Fruit fly (Drosophila melanogaster) whole organism, embryonic: ENCODE results near the gene CG32985.

Source experiments
- CG10654 ChIP-seq: fragments of 200-800 bp; sonication (Bioruptor generic); optimal IDR thresholded peaks from 2 replicates; lab custom pipeline; 2016; ENCODE audit warnings: missing biosample characterization, missing genetic modification characterization
- CG11398 ChIP-seq: fragments of 200-800 bp; sonication (Bioruptor generic); optimal IDR thresholded peaks from 2 replicates; lab custom pipeline; 2016; ENCODE audit warnings: missing biosample characterization, missing genetic modification characterization
- CG12155 ChIP-seq: fragments of 200-800 bp; sonication (Bioruptor generic); optimal IDR thresholded peaks from 3 replicates; lab custom pipeline; 2016; ENCODE audit warnings: missing biosample characterization, missing genetic modification characterization
- CG15073 ChIP-seq: fragments of 200-800 bp; sonication (Bioruptor generic); optimal IDR thresholded peaks from 2 replicates; lab custom pipeline; 2016; ENCODE audit warnings: missing biosample characterization, missing genetic modification characterization
- CG17186 ChIP-seq: fragments of 200-800 bp; sonication (Bioruptor generic); optimal IDR thresholded peaks from 3 replicates; lab custom pipeline; 2017; ENCODE audit warnings: missing biosample characterization, missing genetic modification reagents, missing genetic modification characterization
- CG18476 ChIP-seq: fragments of 200-800 bp; sonication (Bioruptor generic); optimal IDR thresholded peaks from 2 replicates; lab custom pipeline; 2016; ENCODE audit warnings: missing biosample characterization, mild to moderate bottlenecking, missing genetic modification characterization
- CG18599 ChIP-seq: fragments of 200-800 bp; sonication (Bioruptor generic); optimal IDR thresholded peaks from 3 replicates; lab custom pipeline; 2017; ENCODE audit warnings: missing biosample characterization, missing genetic modification characterization, mild to moderate bottlenecking, moderate library complexity, missing genetic modification reagents
- CG2678 ChIP-seq: fragments of 200-800 bp; sonication (Bioruptor generic); optimal IDR thresholded peaks from 3 replicates; lab custom pipeline; 2019; ENCODE audit warnings: missing biosample characterization, mild to moderate bottlenecking, missing genetic modification characterization, moderate library complexity
- CG2875 ChIP-seq: fragments of 200-800 bp; sonication (Bioruptor generic); optimal IDR thresholded peaks from 2 replicates; lab custom pipeline; 2017; ENCODE audit warnings: missing biosample characterization, mild to moderate bottlenecking, missing genetic modification characterization, missing genetic modification reagents
- CG31441 ChIP-seq: fragments of 200-800 bp; sonication (Bioruptor generic); IDR thresholded peaks from 2 replicates; pipeline ENCODE4 v1.3.6; 2022; ENCODE audit warnings: missing biosample characterization, missing genetic modification characterization
- CG3281 ChIP-seq: fragments of 200-800 bp; sonication (Bioruptor generic); optimal IDR thresholded peaks from 3 replicates; lab custom pipeline; 2017; ENCODE audit warnings: missing biosample characterization, mild to moderate bottlenecking, missing genetic modification characterization
- CG33213 ChIP-seq: fragments of 200-800 bp; sonication (Bioruptor generic); optimal IDR thresholded peaks from 3 replicates; lab custom pipeline; 2016; ENCODE audit warnings: missing biosample characterization, missing genetic modification characterization
- CG4730 ChIP-seq: fragments of 200-800 bp; sonication (Bioruptor generic); IDR thresholded peaks from 2 replicates; pipeline ENCODE4 v1.3.6; 2022; ENCODE audit warnings: missing biosample characterization, missing genetic modification characterization
- CG6254 ChIP-seq: fragments of 200-800 bp; sonication (Bioruptor generic); optimal IDR thresholded peaks from 3 replicates; lab custom pipeline; 2017; ENCODE audit warnings: mild to moderate bottlenecking, missing biosample characterization, missing genetic modification reagents, missing genetic modification characterization
- CG7745 ChIP-seq: fragments of 200-800 bp; sonication (Bioruptor generic); optimal IDR thresholded peaks from 2 replicates; lab custom pipeline; 2018; ENCODE audit warnings: missing biosample characterization, mild to moderate bottlenecking, missing genetic modification characterization, moderate library complexity
- CG7987 ChIP-seq: fragments of 200-800 bp; sonication (Bioruptor generic); optimal IDR thresholded peaks from 2 replicates; lab custom pipeline; 2018; ENCODE audit warnings: missing biosample characterization, mild to moderate bottlenecking, missing genetic modification characterization, moderate library complexity
- Ets65A ChIP-seq: fragments of 200-800 bp; sonication (Bioruptor generic); peaks from one replicate; lab custom pipeline; 2016; ENCODE audit warnings: missing biosample characterization, missing genetic modification characterization
- Ets97D ChIP-seq: fragments of 200-800 bp; sonication (Bioruptor generic); optimal IDR thresholded peaks from 3 replicates; lab custom pipeline; 2016; ENCODE audit warnings: missing biosample characterization, missing genetic modification characterization
- HHEX ChIP-seq: fragments of 200-800 bp; sonication (Bioruptor generic); optimal IDR thresholded peaks from 3 replicates; lab custom pipeline; 2017; ENCODE audit warnings: missing biosample characterization, mild to moderate bottlenecking, missing genetic modification characterization, missing genetic modification reagents
- Hr39 ChIP-seq: fragments of >200 bp; optimal IDR thresholded peaks from 2 replicates; lab custom pipeline; 2017
- MTF-1 ChIP-seq: fragments of 200-800 bp; sonication (Bioruptor generic); optimal IDR thresholded peaks from 2 replicates; lab custom pipeline; 2018; ENCODE audit warnings: missing biosample characterization, mild to moderate bottlenecking, missing genetic modification characterization, borderline replicate concordance
- Nf-YB ChIP-seq: fragments of 200-800 bp; sonication (Bioruptor generic); optimal IDR thresholded peaks from 3 replicates; lab custom pipeline; 2019; ENCODE audit warnings: missing biosample characterization, mild to moderate bottlenecking, missing genetic modification characterization, moderate library complexity
- ase ChIP-seq: fragments of 200-800 bp; sonication (Bioruptor generic); IDR thresholded peaks from 3 replicates; pipeline ENCODE4 v1.3.6; 2022; ENCODE audit warnings: missing biosample characterization, missing genetic modification characterization
- ato ChIP-seq: fragments of 200-800 bp; sonication (Bioruptor generic); IDR thresholded peaks from 2 replicates; pipeline ENCODE4 v1.3.6; 2022; ENCODE audit warnings: missing biosample characterization, missing genetic modification characterization; ENCODE audit not compliant: partially characterized antibody
- bigmax ChIP-seq: fragments of 200-800 bp; sonication (Bioruptor generic); optimal IDR thresholded peaks from 2 replicates; lab custom pipeline; 2018; ENCODE audit warnings: missing biosample characterization, mild to moderate bottlenecking, missing genetic modification characterization
- cad ChIP-seq: fragments of >200 bp; optimal IDR thresholded peaks from 2 replicates; lab custom pipeline; 2017; ENCODE audit warnings: missing biosample characterization, missing genetic modification characterization
- cato ChIP-seq: fragments of 200-800 bp; sonication (Bioruptor generic); optimal IDR thresholded peaks from 2 replicates; lab custom pipeline; 2016; ENCODE audit warnings: missing biosample characterization, missing genetic modification characterization, borderline replicate concordance
- danr ChIP-seq: fragments of 200-800 bp; sonication (Bioruptor generic); IDR thresholded peaks from 2 replicates; pipeline ENCODE4 v1.3.6; 2022; ENCODE audit warnings: missing biosample characterization, missing genetic modification characterization
- dmrt11E ChIP-seq: fragments of 200-800 bp; sonication (Bioruptor generic); optimal IDR thresholded peaks from 3 replicates; lab custom pipeline; 2018; ENCODE audit warnings: missing biosample characterization, mild to moderate bottlenecking, missing genetic modification characterization, moderate library complexity
- ems ChIP-seq: fragments of 200-800 bp; sonication (Bioruptor generic); optimal IDR thresholded peaks from 3 replicates; lab custom pipeline; 2016; ENCODE audit warnings: missing biosample characterization, missing genetic modification characterization
- gem ChIP-seq: fragments of 200-800 bp; sonication (Bioruptor generic); optimal IDR thresholded peaks from 2 replicates; lab custom pipeline; 2019; ENCODE audit warnings: missing biosample characterization, mild to moderate bottlenecking, missing genetic modification characterization, moderate library complexity
- ham ChIP-seq: fragments of 200-800 bp; sonication (Bioruptor generic); IDR thresholded peaks from 2 replicates; pipeline ENCODE4 v1.3.6; 2022; ENCODE audit warnings: missing biosample characterization, missing genetic modification characterization
- hb ChIP-seq: fragments of 200-800 bp; sonication (Bioruptor generic); IDR thresholded peaks from 3 replicates; pipeline ENCODE4 v1.3.6; 2022; ENCODE audit warnings: missing biosample characterization, missing genetic modification characterization; ENCODE audit not compliant: partially characterized antibody
- kay ChIP-seq: fragments of 200-800 bp; sonication (Bioruptor generic); optimal IDR thresholded peaks from 2 replicates; lab custom pipeline; 2016; ENCODE audit warnings: missing biosample characterization, missing genetic modification characterization
- luna ChIP-seq: fragments of 200-800 bp; sonication (Bioruptor generic); optimal IDR thresholded peaks from 2 replicates; lab custom pipeline; 2016; ENCODE audit warnings: missing biosample characterization, missing genetic modification characterization
- onecut ChIP-seq: fragments of 200-800 bp; sonication (Bioruptor generic); IDR thresholded peaks from 2 replicates; pipeline ENCODE4 v1.3.6; 2022; ENCODE audit warnings: missing biosample characterization, missing genetic modification characterization
- peb ChIP-seq: fragments of 200-800 bp; sonication (Bioruptor generic); IDR thresholded peaks from 2 replicates; pipeline ENCODE4 v1.3.6; 2022; ENCODE audit warnings: missing biosample characterization, missing genetic modification characterization
- pho ChIP-seq: fragments of 200-800 bp; sonication (Bioruptor generic); optimal IDR thresholded peaks from 2 replicates; lab custom pipeline; 2016; ENCODE audit warnings: missing biosample characterization, missing genetic modification characterization
- pum ChIP-seq: fragments of 200-800 bp; sonication (Bioruptor generic); optimal IDR thresholded peaks from 2 replicates; lab custom pipeline; 2016; ENCODE audit warnings: missing biosample characterization, missing genetic modification characterization
- salm ChIP-seq: fragments of 200-800 bp; sonication (Bioruptor generic); optimal IDR thresholded peaks from 2 replicates; lab custom pipeline; 2018; ENCODE audit warnings: missing biosample characterization, mild to moderate bottlenecking, missing genetic modification characterization
- slp2 ChIP-seq: fragments of 200-800 bp; sonication (Bioruptor generic); optimal IDR thresholded peaks from 2 replicates; lab custom pipeline; 2016; ENCODE audit warnings: missing biosample characterization, missing genetic modification characterization
- sqz ChIP-seq: fragments of 200-800 bp; sonication (Bioruptor generic); optimal IDR thresholded peaks from 3 replicates; lab custom pipeline; 2018; ENCODE audit warnings: missing biosample characterization, mild to moderate bottlenecking, missing genetic modification characterization
- tgo ChIP-seq: fragments of 200-800 bp; sonication (Bioruptor generic); IDR thresholded peaks from 3 replicates; pipeline ENCODE4 v1.3.6; 2022; ENCODE audit warnings: missing biosample characterization, missing genetic modification characterization
- tll ChIP-seq, 2 experiments: fragments of 200-800 bp in 1 of 2; fragments of >200 bp in 1 of 2; sonication (Bioruptor generic) in 1 of 2; optimal IDR thresholded peaks; 2 replicates each; lab custom pipeline; 2017 to 2019; ENCODE audit warnings: missing biosample characterization in 2 of 2, missing genetic modification characterization in 2 of 2, mild to moderate bottlenecking in 1 of 2, moderate library complexity in 1 of 2
- trh ChIP-seq: fragments of 200-800 bp; sonication (Bioruptor generic); optimal IDR thresholded peaks from 2 replicates; lab custom pipeline; 2016; ENCODE audit warnings: missing biosample characterization, missing genetic modification characterization
- vnd ChIP-seq: fragments of 200-800 bp; sonication (Bioruptor generic); IDR thresholded peaks from 3 replicates; pipeline ENCODE4 v1.3.6; 2022; ENCODE audit warnings: missing biosample characterization, missing genetic modification characterization; ENCODE audit not compliant: partially characterized antibody
- wor ChIP-seq: fragments of 200-800 bp; sonication (Bioruptor generic); IDR thresholded peaks from 2 replicates; pipeline ENCODE4 v1.3.6; 2022; ENCODE audit warnings: missing biosample characterization, missing genetic modification characterization
- zen ChIP-seq: fragments of 200-800 bp; sonication (Bioruptor generic); optimal IDR thresholded peaks from 3 replicates; lab custom pipeline; 2018; ENCODE audit warnings: missing biosample characterization, mild to moderate bottlenecking, missing genetic modification characterization, moderate library complexity
- zfh2 ChIP-seq: fragments of 200-800 bp; sonication (Bioruptor generic); optimal IDR thresholded peaks from 2 replicates; lab custom pipeline; 2016; ENCODE audit warnings: missing biosample characterization, missing genetic modification characterization

CG32985 gene

dm6 chr2L:8951184-8951934, 11.0 kb upstream of the CG32985 start, which contains the start of gene C1GalTA (continued):
- TF ChIP-seq CG2875 (GFP tag; lab: Kevin White, UChicago): peak; percentile 96
- peak; percentile 63 for TF ChIP-seq CG11398 (GFP tag; lab: Kevin White, UChicago)
- peak; percentile 87 for TF ChIP-seq CG18476 (GFP tag; lab: Kevin White, UChicago)
- peak; percentile 94 for TF ChIP-seq Ets65A (GFP tag; lab: Kevin White, UChicago)
- no peak for TF ChIP-seq vnd (GFP tag; lab: Robert Waterston, UW)
- TF ChIP-seq sqz (GFP tag; lab: Kevin White, UChicago): peak; percentile 98
- peak; percentile 86 for TF ChIP-seq ham (GFP tag; lab: Robert Waterston, UW)
- peak; percentile 96 for TF ChIP-seq zen (tag; lab: Kevin White, UChicago)
- peak; percentile 35 for TF ChIP-seq CG15073
- no peak for TF ChIP-seq ato (GFP tag; lab: Robert Waterston, UW)
- peak; percentile 98 for TF ChIP-seq tgo (GFP tag; lab: Robert Waterston, UW)
- no peak for TF ChIP-seq cad (GFP tag; lab: Kevin White, UChicago)
- TF ChIP-seq CG4730: peak; percentile 93
- peak; percentile 64 for TF ChIP-seq ems (GFP tag; lab: Kevin White, UChicago)
- TF ChIP-seq CG3281: peak; percentile 98
- TF ChIP-seq CG33213 (GFP tag; lab: Kevin White, UChicago): peak; percentile 50
- peak; percentile 85 for TF ChIP-seq danr (GFP tag; lab: Robert Waterston, UW)
- TF ChIP-seq bigmax: no peak
- no peak for TF ChIP-seq luna (GFP tag; lab: Kevin White, UChicago)
- TF ChIP-seq trh (GFP tag; lab: Kevin White, UChicago): peak; percentile 91
- peak; percentile 90 for TF ChIP-seq peb (GFP tag; lab: Robert Waterston, UW)
- no peak for TF ChIP-seq Ets97D (GFP tag; lab: Kevin White, UChicago)
- TF ChIP-seq CG10654: peak; percentile 94
- peak; percentile 67 for TF ChIP-seq pho (GFP tag; lab: Kevin White, UChicago)
- TF ChIP-seq CG31441: peak; percentile 100
- TF ChIP-seq gem (tag; lab: Kevin White, UChicago): peak; percentile 100
- peak; percentile 83 for TF ChIP-seq CG7987 (GFP tag; lab: Kevin White, UChicago)
- no peak for TF ChIP-seq hb (GFP tag; lab: Robert Waterston, UW)
- TF ChIP-seq CG2678 (tag; lab: Kevin White, UChicago): peak; percentile 100
- peak; percentile 73 for TF ChIP-seq zfh2 (GFP tag; lab: Kevin White, UChicago)
- TF ChIP-seq wor (GFP tag; lab: Robert Waterston, UW): peak; percentile 90
- TF ChIP-seq CG17186 (GFP tag; lab: Kevin White, UChicago): peak; percentile 60
- TF ChIP-seq salm (tag; lab: Kevin White, UChicago): peak; percentile 98
- peak; percentile 97 for TF ChIP-seq HHEX
- TF ChIP-seq CG6254 (GFP tag; lab: Kevin White, UChicago): peak; percentile 93
- no peak for TF ChIP-seq Hr39
- peak; percentile 91 for TF ChIP-seq ase (GFP tag; lab: Robert Waterston, UW)
- peak; percentile 91 for TF ChIP-seq kay (GFP tag; lab: Kevin White, UChicago)
- peak in 1 of 2 experiments; percentile 51 for TF ChIP-seq tll (GFP tag; optimal IDR thresholded peaks at IDR 0.05; lab: Kevin White, UChicago)
- peak; percentile 92 for TF ChIP-seq Nf-YB
- TF ChIP-seq dmrt11E (tag; lab: Kevin White, UChicago): peak; percentile 98
- peak; percentile 91 for TF ChIP-seq cato
- TF ChIP-seq slp2 (GFP tag; lab: Kevin White, UChicago): peak; percentile 37
- peak; percentile 93 for TF ChIP-seq CG12155 (GFP tag; lab: Kevin White, UChicago)
- peak; percentile 72 for TF ChIP-seq pum
- peak; percentile 85 for TF ChIP-seq MTF-1
- peak; percentile 89 for TF ChIP-seq onecut (GFP tag; lab: Robert Waterston, UW)
- peak; percentile 99 for TF ChIP-seq CG18599
- peak; percentile 35 for TF ChIP-seq CG7745 (tag; lab: Kevin White, UChicago)
